Worm (Caenorhabditis elegans) whole organism, late embryonic: Measurements from ENCODE around the gene unc-39.

Experiments used
- F13H6.1 ChIP-seq: sonication (generic microtip); optimal IDR thresholded peaks from 2 replicates; lab custom pipeline; 2016; ENCODE audit warnings: missing genetic modification characterization, missing compliant biosample characterization
- K02D7.2 ChIP-seq: sonication (generic microtip); optimal IDR thresholded peaks from 2 replicates; lab custom pipeline; 2017; ENCODE audit warnings: mild to moderate bottlenecking, missing genetic modification characterization, missing compliant biosample characterization
- ama-1 ChIP-seq: fragments of 150-350 bp; optimal IDR thresholded peaks from 2 replicates; lab custom pipeline; 2014
- ceh-2 ChIP-seq: sonication (generic microtip); optimal IDR thresholded peaks from 2 replicates; lab custom pipeline; 2016; ENCODE audit warnings: missing genotype, missing genetic modification characterization, missing compliant biosample characterization
- elt-2 ChIP-seq: sonication (generic microtip); optimal IDR thresholded peaks from 2 replicates; lab custom pipeline; 2016; ENCODE audit warnings: missing genetic modification reagents, missing genetic modification characterization, missing compliant biosample characterization
- fkh-10 ChIP-seq: fragments of 150-350 bp; optimal IDR thresholded peaks from 2 replicates; lab custom pipeline; 2014; ENCODE audit warnings: missing biosample characterization, missing genetic modification reagents, missing genetic modification characterization
- lin-11 ChIP-seq: fragments of 200-800 bp; sonication (Bioruptor generic); optimal IDR thresholded peaks from 2 replicates; lab custom pipeline; 2018; ENCODE audit warnings: mild to moderate bottlenecking, missing genetic modification characterization, missing compliant biosample characterization
- nhr-11 ChIP-seq: fragments of 150-350 bp; optimal IDR thresholded peaks from 2 replicates; lab custom pipeline; 2014; ENCODE audit warnings: missing biosample characterization, missing genetic modification characterization
- pag-3 ChIP-seq: sonication (generic microtip); optimal IDR thresholded peaks from 2 replicates; lab custom pipeline; 2016; ENCODE audit warnings: missing compliant biosample characterization, missing genetic modification characterization, borderline replicate concordance
- pat-9 ChIP-seq: fragments of 200-800 bp; sonication (Bioruptor generic); optimal IDR thresholded peaks from 2 replicates; lab custom pipeline; 2018; ENCODE audit warnings: mild to moderate bottlenecking, missing genetic modification characterization, moderate library complexity, missing compliant biosample characterization
- pha-2 ChIP-seq: sonication (generic microtip); optimal IDR thresholded peaks from 2 replicates; lab custom pipeline; 2017; ENCODE audit warnings: mild to moderate bottlenecking, missing genetic modification characterization, missing compliant biosample characterization
- pha-4 ChIP-seq: fragments of 150-350 bp; optimal IDR thresholded peaks from 2 replicates; lab custom pipeline; 2018; ENCODE audit warnings: missing biosample characterization, missing genetic modification reagents, missing genetic modification characterization
- sox-4 ChIP-seq: sonication (generic microtip); optimal IDR thresholded peaks from 2 replicates; lab custom pipeline; 2017; ENCODE audit warnings: mild to moderate bottlenecking, missing genetic modification characterization, inconsistent platforms, missing compliant biosample characterization
- tbx-2 ChIP-seq: sonication (generic microtip); optimal IDR thresholded peaks from 2 replicates; lab custom pipeline; 2016; ENCODE audit warnings: missing genetic modification characterization, missing compliant biosample characterization

ce11 chrV:14361973-14362372 is 10.9 kb upstream of the unc-39 start:
- TF ChIP-seq lin-11: no peak
- no peak for TF ChIP-seq elt-2 (tag; lab: Kevin White, UChicago)
- no peak for TF ChIP-seq pag-3 (tag; lab: Kevin White, UChicago)
- no peak for TF ChIP-seq ama-1 (lab: Kevin White, UChicago)
- TF ChIP-seq nhr-11: no peak
- TF ChIP-seq fkh-10: no peak
- no peak for TF ChIP-seq ceh-2 (tag; lab: Kevin White, UChicago)
- no peak for TF ChIP-seq pat-9 (tag; lab: Kevin White, UChicago)
- TF ChIP-seq F13H6.1: no peak
- TF ChIP-seq sox-4 (tag; lab: Kevin White, UChicago): no peak
- TF ChIP-seq K02D7.2 (tag; lab: Kevin White, UChicago): no peak
- TF ChIP-seq tbx-2 (tag; lab: Kevin White, UChicago): no peak
- no peak for TF ChIP-seq pha-2 (tag; lab: Kevin White, UChicago)
- no peak for TF ChIP-seq pha-4 (tag; lab: Kevin White, UChicago)
